Fruit fly (Drosophila melanogaster): ENCODE results near the gene CG31560.

CG31560 gene

DNA sequence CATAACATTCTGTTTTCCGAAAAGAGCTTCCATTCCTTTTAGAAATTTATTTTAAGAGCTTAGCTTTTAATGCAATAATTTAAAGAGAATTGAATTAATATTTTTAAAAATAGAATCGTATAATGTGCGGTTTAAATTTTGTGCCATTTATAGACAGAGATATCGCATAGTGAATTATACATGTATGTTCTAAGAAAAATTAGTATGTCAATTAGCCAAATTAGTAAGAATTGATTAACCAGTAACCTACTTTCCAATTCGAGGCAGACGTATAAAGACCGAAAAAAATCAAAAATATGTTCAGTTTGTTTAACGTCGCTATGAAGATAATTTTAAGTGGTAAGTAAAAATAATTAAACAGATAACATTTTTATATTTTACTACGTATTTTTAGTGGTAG lies at the start of gene CG31560:
CG31560 (plus strand) TSS at position 301 of the 400 bp plus-strand sequence.
- no peak for TF ChIP-seq ttk (optimal IDR thresholded peaks at IDR 0.05)
- TF ChIP-seq h (optimal IDR thresholded peaks at IDR 0.05): no peak
- no peak for TF ChIP-seq Sin3A (optimal IDR thresholded peaks at IDR 0.05)
- TF ChIP-seq Myc (optimal IDR thresholded peaks at IDR 0.05): no peak
- no peak for TF ChIP-seq psq (optimal IDR thresholded peaks at IDR 0.05)

DNA sequence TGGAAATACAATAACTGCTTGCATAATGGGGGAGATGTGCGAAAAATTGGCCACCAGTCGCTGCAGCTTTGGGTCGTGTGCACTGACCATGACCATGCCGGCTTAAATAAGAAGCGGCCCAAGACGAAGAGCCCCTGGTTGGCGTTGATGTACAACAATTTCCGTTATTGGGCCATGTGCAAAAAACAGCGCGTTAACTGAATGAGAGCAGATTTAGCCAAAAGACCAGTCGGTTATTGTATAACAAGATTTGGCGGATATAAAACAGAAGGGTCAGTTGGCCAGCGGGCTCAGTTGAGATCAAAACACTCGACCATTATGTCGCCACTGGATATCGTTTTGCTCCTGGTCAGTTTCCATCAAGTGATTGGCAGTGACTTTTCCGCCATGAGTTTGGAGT lies 46.1 kb upstream of the CG31560 start, which contains the start of gene Osi10a:
Osi10a (plus strand) TSS at position 301 of the 400 bp plus-strand sequence.
- TF ChIP-seq Sin3A (optimal IDR thresholded peaks at IDR 0.05): no peak
- no peak for TF ChIP-seq insv (optimal IDR thresholded peaks at IDR 0.05)

DNA sequence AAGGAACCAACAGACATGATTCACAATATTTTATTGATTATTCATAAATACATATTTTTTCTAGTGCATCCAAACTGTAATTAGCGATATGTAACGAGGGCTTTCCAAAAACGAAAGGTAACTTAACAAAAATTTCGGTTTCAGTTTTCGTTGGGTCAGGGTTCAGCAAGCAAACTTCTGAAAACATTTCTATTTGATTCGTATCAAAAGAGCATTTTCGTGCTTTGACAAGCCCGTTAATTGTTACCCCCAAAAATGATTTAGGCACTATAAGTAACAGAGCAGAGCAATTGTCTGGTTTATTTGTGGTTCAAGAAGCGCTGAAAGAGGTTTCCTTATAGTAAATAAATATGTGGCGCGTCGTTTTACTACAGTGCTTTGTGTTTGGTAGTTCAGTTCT lies 43.9 kb upstream of the CG31560 start, which contains the start of gene Osi10b:
Osi10b (plus strand) TSS at position 301 of the 400 bp plus-strand sequence.
- TF ChIP-seq Myc (optimal IDR thresholded peaks at IDR 0.05) (no peak), Sin3A (optimal IDR thresholded peaks at IDR 0.05) (no peak), h (optimal IDR thresholded peaks at IDR 0.05) (no peak), ttk (optimal IDR thresholded peaks at IDR 0.05) (no peak), psq (optimal IDR thresholded peaks at IDR 0.05) (no peak), insv (optimal IDR thresholded peaks at IDR 0.05) (no peak)

DNA sequence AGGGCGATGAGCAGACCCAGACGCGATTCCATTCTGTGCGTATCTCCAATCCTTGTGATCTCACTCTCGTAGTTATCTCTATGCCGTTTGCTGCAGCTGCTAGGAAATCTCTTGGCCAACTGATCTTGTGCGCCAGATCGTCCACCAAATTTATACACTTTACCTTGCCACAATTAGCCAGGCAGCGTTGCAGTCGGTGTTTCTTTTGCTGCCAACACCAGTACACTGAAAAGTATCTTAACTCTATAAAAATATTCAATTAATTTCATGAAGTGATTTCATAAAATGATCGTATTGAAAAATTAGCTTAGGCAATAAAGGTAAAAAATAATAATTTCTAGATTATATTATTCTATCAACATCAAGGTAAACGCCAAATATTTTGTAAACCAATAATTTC lies 41.1 kb upstream of the CG31560 start, which contains the start of gene Osi11:
Osi11 (minus strand) TSS at position 101 of the 400 bp plus-strand sequence.
- no peak for TF ChIP-seq h (optimal IDR thresholded peaks at IDR 0.05)
- no peak for TF ChIP-seq insv (optimal IDR thresholded peaks at IDR 0.05)
- TF ChIP-seq psq (optimal IDR thresholded peaks at IDR 0.05): no peak
- TF ChIP-seq Sin3A (optimal IDR thresholded peaks at IDR 0.05): no peak
- no peak for TF ChIP-seq ttk (optimal IDR thresholded peaks at IDR 0.05)
- no peak for TF ChIP-seq Myc (optimal IDR thresholded peaks at IDR 0.05)

DNA sequence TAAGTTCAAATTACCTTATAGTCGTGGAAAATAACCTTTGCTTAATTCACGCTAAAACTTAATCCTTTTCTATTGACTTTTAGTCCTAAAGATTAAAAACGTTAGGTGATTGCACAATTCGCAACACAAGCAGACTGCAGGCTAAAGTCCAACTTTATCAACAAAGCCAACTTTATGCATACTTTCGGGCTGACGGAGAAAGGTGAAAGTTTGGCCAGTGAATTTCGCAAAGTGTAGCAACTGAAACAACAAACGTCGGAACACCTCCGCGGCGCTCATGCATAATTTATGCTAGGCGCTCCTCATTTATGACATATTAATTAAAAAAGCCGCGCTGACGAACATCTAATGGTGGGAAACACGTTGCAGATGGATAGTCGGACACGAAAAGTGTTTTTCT lies 39.8 kb upstream of the CG31560 start:
- TF ChIP-seq Myc (optimal IDR thresholded peaks at IDR 0.05) (no peak), psq (optimal IDR thresholded peaks at IDR 0.05) (no peak), Sin3A (optimal IDR thresholded peaks at IDR 0.05) (no peak), h (optimal IDR thresholded peaks at IDR 0.05) (no peak), insv (optimal IDR thresholded peaks at IDR 0.05) (no peak), ttk (optimal IDR thresholded peaks at IDR 0.05) (no peak)

DNA sequence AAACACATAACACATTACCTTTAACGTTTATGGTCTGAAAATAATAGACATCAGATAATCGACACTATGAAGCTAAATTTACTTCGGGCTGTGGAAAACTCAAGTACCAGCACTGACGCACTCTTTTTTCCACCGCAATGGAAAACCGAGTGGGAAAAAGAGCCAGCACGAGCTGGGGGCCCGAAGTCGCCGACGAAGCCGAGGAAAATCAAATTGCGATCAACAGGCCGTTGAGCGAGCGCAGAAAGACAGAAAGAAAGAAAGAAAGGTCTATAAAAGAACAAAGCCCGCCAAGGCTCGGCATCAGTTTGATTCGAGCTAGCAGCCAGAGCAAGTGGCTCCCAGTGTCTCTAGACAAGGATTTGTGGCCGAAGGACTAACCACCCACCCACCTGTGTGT lies 31.5 kb upstream of the CG31560 start, which contains the start of gene Osi12:
Osi12 (plus strand) TSS at position 301 of the 400 bp plus-strand sequence.
- TF ChIP-seq Myc (optimal IDR thresholded peaks at IDR 0.05) (no peak), ttk (optimal IDR thresholded peaks at IDR 0.05) (no peak), insv (optimal IDR thresholded peaks at IDR 0.05) (no peak), psq (optimal IDR thresholded peaks at IDR 0.05) (no peak), h (optimal IDR thresholded peaks at IDR 0.05) (no peak), Sin3A (optimal IDR thresholded peaks at IDR 0.05) (no peak)

DNA sequence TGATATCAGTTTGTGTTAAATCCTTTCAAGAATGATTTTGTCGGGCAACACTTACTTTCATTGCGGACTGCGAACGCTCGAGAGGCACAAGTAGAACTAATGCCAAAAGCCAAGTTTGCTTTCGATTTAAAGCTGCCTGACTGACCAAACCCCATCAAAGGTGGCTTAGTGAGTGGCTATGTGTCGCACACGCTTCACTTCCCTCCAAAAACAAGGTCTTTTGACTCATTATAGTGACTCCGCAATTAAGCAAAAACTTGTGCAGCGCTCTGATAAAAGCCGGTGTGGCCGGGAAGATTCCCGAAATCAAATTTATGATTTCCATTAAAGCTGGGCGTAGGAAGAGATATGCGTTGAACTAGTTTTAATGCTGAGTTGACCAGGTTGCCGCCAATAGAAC lies 24.7 kb upstream of the CG31560 start, which contains the start of gene CG15597:
CG15597 (minus strand) TSS at position 101 of the 400 bp plus-strand sequence.
- TF ChIP-seq insv (optimal IDR thresholded peaks at IDR 0.05): no peak
- TF ChIP-seq Myc (optimal IDR thresholded peaks at IDR 0.05): no peak
- TF ChIP-seq Sin3A (optimal IDR thresholded peaks at IDR 0.05): no peak
- TF ChIP-seq ttk (optimal IDR thresholded peaks at IDR 0.05): no peak
- no peak for TF ChIP-seq psq (optimal IDR thresholded peaks at IDR 0.05)
- TF ChIP-seq h (optimal IDR thresholded peaks at IDR 0.05): no peak

DNA sequence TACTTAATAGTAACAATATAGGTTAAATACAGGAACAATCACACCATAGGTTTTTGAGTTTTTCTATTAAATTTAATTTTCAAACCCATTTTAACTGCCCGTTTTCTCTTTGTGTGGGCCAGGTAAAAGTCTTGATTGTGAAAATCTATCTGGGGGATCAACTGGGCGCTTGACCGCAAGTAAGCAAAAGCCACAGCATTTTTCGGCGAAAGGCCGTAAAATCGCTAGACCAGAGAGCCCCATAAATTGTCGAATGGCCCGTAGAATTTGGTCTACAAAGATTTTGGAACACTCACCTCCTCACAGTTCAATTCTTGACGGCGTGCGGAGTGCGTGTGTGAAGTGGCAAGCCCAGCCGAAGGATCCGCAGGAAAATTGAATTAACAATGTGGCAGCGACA lies 22.3 kb upstream of the CG31560 start, which contains the start of gene CG15594:
CG15594 (plus strand) TSS at position 301 of the 400 bp plus-strand sequence.
- TF ChIP-seq ttk (optimal IDR thresholded peaks at IDR 0.05): no peak

- TF ChIP-seq Sin3A (optimal IDR thresholded peaks at IDR 0.05) (no peak), Myc (optimal IDR thresholded peaks at IDR 0.05) (no peak), ttk (optimal IDR thresholded peaks at IDR 0.05) (no peak), h (optimal IDR thresholded peaks at IDR 0.05) (no peak), psq (optimal IDR thresholded peaks at IDR 0.05) (no peak), insv (optimal IDR thresholded peaks at IDR 0.05) (no peak)
Observed at dm6 chr3R:6290289-6290688, 19.5 kb upstream of the CG31560 start.

- TF ChIP-seq psq (optimal IDR thresholded peaks at IDR 0.05) (no peak), ttk (optimal IDR thresholded peaks at IDR 0.05) (no peak), insv (optimal IDR thresholded peaks at IDR 0.05) (no peak), Myc (optimal IDR thresholded peaks at IDR 0.05) (no peak), h (optimal IDR thresholded peaks at IDR 0.05) (no peak), Sin3A (optimal IDR thresholded peaks at IDR 0.05) (no peak)
Observed at dm6 chr3R:6291437-6291836, 18.3 kb upstream of the CG31560 start, which contains the start of gene Osi13. Gene Osi13 (plus strand): TSS chr3R:6291737.

dm6 chr3R:6294046-6294445 lies 15.7 kb upstream of the CG31560 start:
- no peak for TF ChIP-seq ttk (optimal IDR thresholded peaks at IDR 0.05)

dm6 chr3R:6297164-6297563 lies 12.6 kb upstream of the CG31560 start:
- TF ChIP-seq Myc (optimal IDR thresholded peaks at IDR 0.05) (no peak), ttk (optimal IDR thresholded peaks at IDR 0.05) (no peak), insv (optimal IDR thresholded peaks at IDR 0.05) (no peak), Sin3A (optimal IDR thresholded peaks at IDR 0.05) (no peak)

- no peak for TF ChIP-seq h (optimal IDR thresholded peaks at IDR 0.05)
- no peak for TF ChIP-seq psq (optimal IDR thresholded peaks at IDR 0.05)
Observed at dm6 chr3R:6298828-6299227, 10.9 kb upstream of the CG31560 start, which contains the start of gene Osi14. Gene Osi14 (plus strand): TSS chr3R:6299128.
